Worm (Caenorhabditis elegans): ENCODE measurements around the gene F23D12.4.

The F23D12.4 gene

ce11 chrX:14444701-14445100, at the start of gene F23D12.4:
Gene F23D12.4, plus strand, starts transcription at chrX:14445001.
- TF ChIP-seq C34B4.2 (tag; optimal IDR thresholded peaks at IDR 0.05) = no peak
- TF ChIP-seq aha-1 (tag; optimal IDR thresholded peaks at IDR 0.05) = no peak
- no peak for TF ChIP-seq ztf-4 (tag; optimal IDR thresholded peaks at IDR 0.05)
- no peak for TF ChIP-seq nhr-76 (tag; optimal IDR thresholded peaks at IDR 0.05)
- no peak for TF ChIP-seq fkh-4 (tag; optimal IDR thresholded peaks at IDR 0.05; ENCODE audit: borderline replicate concordance)
- TF ChIP-seq ceh-8 (GFP tag; optimal IDR thresholded peaks at IDR 0.05) = no peak
- TF ChIP-seq elt-2 (tag; optimal IDR thresholded peaks at IDR 0.05) = no peak
- no peak for TF ChIP-seq xbp-1 (tag; optimal IDR thresholded peaks at IDR 0.05)
- TF ChIP-seq lir-3 (tag; optimal IDR thresholded peaks at IDR 0.05; ENCODE audit: poor library complexity) = no peak
- no peak for TF ChIP-seq egl-27 (tag; optimal IDR thresholded peaks at IDR 0.05)
- no peak for TF ChIP-seq zip-4 (GFP tag; optimal IDR thresholded peaks at IDR 0.05)
- TF ChIP-seq tbx-2 (tag; optimal IDR thresholded peaks at IDR 0.05) = no peak
- TF ChIP-seq rnt-1 (tag; optimal IDR thresholded peaks at IDR 0.05) = no peak
- no peak for TF ChIP-seq nhr-12 (tag; optimal IDR thresholded peaks at IDR 0.05)
- TF ChIP-seq lin-13 (GFP tag; optimal IDR thresholded peaks at IDR 0.05) = no peak
- no peak for TF ChIP-seq nhr-85 (tag)
- no peak for TF ChIP-seq lsy-2 (tag; optimal IDR thresholded peaks at IDR 0.05)
- TF ChIP-seq lin-15B (tag; optimal IDR thresholded peaks at IDR 0.05) = no peak
- no peak for TF ChIP-seq F16B12.6 (tag; optimal IDR thresholded peaks at IDR 0.05)
- TF ChIP-seq snpc-4 (tag; optimal IDR thresholded peaks at IDR 0.05) = no peak

ce11 chrX:14395267-14395666, 49.5 kb upstream of the F23D12.4 start, which contains the start of gene Y60A9.1:
Gene Y60A9.1, minus strand, starts transcription at chrX:14395367.
- TF ChIP-seq C34B4.2 (tag; optimal IDR thresholded peaks at IDR 0.05) = no peak
- no peak for TF ChIP-seq ets-5 (GFP tag; IDR thresholded peaks at IDR 0.05)
- TF ChIP-seq unc-98 (GFP tag; IDR thresholded peaks at IDR 0.05) = no peak
- no peak for TF ChIP-seq ceh-8 (GFP tag; optimal IDR thresholded peaks at IDR 0.05)
- TF ChIP-seq blmp-1 (tag; optimal IDR thresholded peaks at IDR 0.05) = no peak
- TF ChIP-seq lin-35 (GFP tag; optimal IDR thresholded peaks at IDR 0.05) = no peak
- no peak for TF ChIP-seq rnt-1 (tag; optimal IDR thresholded peaks at IDR 0.05)
- no peak for TF ChIP-seq fkh-8 (tag; optimal IDR thresholded peaks at IDR 0.05)
- no peak for TF ChIP-seq hlh-4 (tag; optimal IDR thresholded peaks at IDR 0.05)
- no peak for TF ChIP-seq sptf-1 (tag; optimal IDR thresholded peaks at IDR 0.05)
- no peak for TF ChIP-seq snpc-4 (tag; optimal IDR thresholded peaks at IDR 0.05)
- TF ChIP-seq mep-1 (tag; optimal IDR thresholded peaks at IDR 0.05) = no peak
- TF ChIP-seq zip-4 (GFP tag; optimal IDR thresholded peaks at IDR 0.05) = no peak
- no peak for TF ChIP-seq isw-1 (GFP tag; IDR thresholded peaks at IDR 0.05)

- TF ChIP-seq lin-15B (tag; optimal IDR thresholded peaks at IDR 0.05) (no peak), nhr-84 (tag; optimal IDR thresholded peaks at IDR 0.05) (no peak), fkh-10 (GFP tag; optimal IDR thresholded peaks at IDR 0.05) (peak; percentile 65), ces-1 (GFP tag; optimal IDR thresholded peaks at IDR 0.05) (no peak), aha-1 (tag; optimal IDR thresholded peaks at IDR 0.05) (no peak), efl-1 (optimal IDR thresholded peaks at IDR 0.05) (no peak), efl-1 (GFP tag; optimal IDR thresholded peaks at IDR 0.05 in 1 of 2) (no peak), pag-3 (tag; optimal IDR thresholded peaks at IDR 0.05; ENCODE audit: borderline replicate concordance, insufficient read depth) (no peak), nhr-76 (tag; optimal IDR thresholded peaks at IDR 0.05) (no peak)
Measured at ce11 chrX:14399035-14399434, 45.8 kb upstream of the F23D12.4 start.

ce11 chrX:14401230-14401629, 43.6 kb upstream of the F23D12.4 start:
- TF ChIP-seq fkh-8 (tag; optimal IDR thresholded peaks at IDR 0.05) (no peak), nhr-85 (tag) (no peak), nhr-84 (tag; optimal IDR thresholded peaks at IDR 0.05) (no peak), fkh-4 (tag; optimal IDR thresholded peaks at IDR 0.05; ENCODE audit: borderline replicate concordance) (peak; percentile 73), zag-1 (tag; optimal IDR thresholded peaks at IDR 0.05) (no peak), dsc-1 (tag; optimal IDR thresholded peaks at IDR 0.05) (peak; percentile 95)
